Worm (Caenorhabditis elegans) whole organism, L2 larva: ENCODE data around the gene set-6.
A peak's percentile ranks its signal among the peaks of the same experiment; 100 is the strongest.

ENCODE experiments used
- alr-1 ChIP-seq: fragments of 150-350 bp; optimal IDR thresholded peaks from 2 replicates; lab custom pipeline; 2014; ENCODE audit warnings: missing biosample characterization, missing genetic modification characterization
- egl-27 ChIP-seq: sonication (generic microtip); optimal IDR thresholded peaks from 3 replicates; lab custom pipeline; 2017; ENCODE audit warnings: missing biosample characterization, missing genetic modification reagents, missing genetic modification characterization
- fos-1 ChIP-seq: fragments of 150-350 bp; optimal IDR thresholded peaks from 2 replicates; lab custom pipeline; 2014; ENCODE audit warnings: missing biosample characterization, missing genetic modification characterization
- lsy-2 ChIP-seq, 2 experiments: fragments of 150-350 bp in 1 of 2; sonication (generic microtip) in 1 of 2; optimal IDR thresholded peaks; 2 replicates each; lab custom pipeline; 2014 to 2017; ENCODE audit warnings: missing biosample characterization in 2 of 2, missing genetic modification characterization in 2 of 2
- nhr-237 ChIP-seq: fragments of 150-350 bp; optimal IDR thresholded peaks from 2 replicates; lab custom pipeline; 2014; ENCODE audit warnings: missing biosample characterization, missing genetic modification characterization
- unc-39 ChIP-seq: fragments of 150-350 bp; optimal IDR thresholded peaks from 2 replicates; lab custom pipeline; 2014; ENCODE audit warnings: missing biosample characterization, missing genetic modification characterization
- zag-1 ChIP-seq: fragments of 150-350 bp; optimal IDR thresholded peaks from 2 replicates; lab custom pipeline; 2014; ENCODE audit warnings: missing biosample characterization, missing genetic modification characterization
- ztf-4 ChIP-seq: fragments of 150-350 bp; optimal IDR thresholded peaks from 2 replicates; lab custom pipeline; 2014; ENCODE audit warnings: missing biosample characterization, missing genetic modification characterization

ce11 chrX:11924158-11924557 is 50.3 kb downstream of the set-6 start, which contains the start of gene F55G7.1:
- TF ChIP-seq lsy-2 (tag; optimal IDR thresholded peaks at IDR 0.05; lab: Kevin White, UChicago) (peak in 1 of 2 experiments; percentile 31), zag-1 (tag; lab: Kevin White, UChicago) (no peak), nhr-237 (tag; lab: Kevin White, UChicago) (peak; percentile 39), alr-1 (tag; lab: Kevin White, UChicago) (no peak), egl-27 (tag; lab: Kevin White, UChicago) (no peak), ztf-4 (tag; lab: Kevin White, UChicago) (no peak), fos-1 (tag; lab: Kevin White, UChicago) (peak; percentile 52), unc-39 (tag; lab: Kevin White, UChicago) (no peak)
